Fruit fly (Drosophila melanogaster) whole organism: ENCODE results near the gene Polr2F.

Source experiments
- CG8478 ChIP-seq: fragments of >200 bp; optimal IDR thresholded peaks from 2 replicates; lab custom pipeline; 2018; ENCODE audit warnings: inconsistent platforms
- Dll ChIP-seq: fragments of >200 bp; optimal IDR thresholded peaks from 2 replicates; lab custom pipeline; 2017
- EcR ChIP-seq, 2 experiments: fragments of >200 bp; optimal IDR thresholded peaks; 2 replicates each; lab custom pipeline; 2017; ENCODE audit warnings: missing biosample characterization in 2 of 2, missing genetic modification characterization in 2 of 2, missing genetic modification reagents in 2 of 2
- usp ChIP-seq: fragments of >200 bp; optimal IDR thresholded peaks from 2 replicates; lab custom pipeline; 2017; ENCODE audit warnings: missing biosample characterization, missing genetic modification characterization, mixed read lengths

DNA sequence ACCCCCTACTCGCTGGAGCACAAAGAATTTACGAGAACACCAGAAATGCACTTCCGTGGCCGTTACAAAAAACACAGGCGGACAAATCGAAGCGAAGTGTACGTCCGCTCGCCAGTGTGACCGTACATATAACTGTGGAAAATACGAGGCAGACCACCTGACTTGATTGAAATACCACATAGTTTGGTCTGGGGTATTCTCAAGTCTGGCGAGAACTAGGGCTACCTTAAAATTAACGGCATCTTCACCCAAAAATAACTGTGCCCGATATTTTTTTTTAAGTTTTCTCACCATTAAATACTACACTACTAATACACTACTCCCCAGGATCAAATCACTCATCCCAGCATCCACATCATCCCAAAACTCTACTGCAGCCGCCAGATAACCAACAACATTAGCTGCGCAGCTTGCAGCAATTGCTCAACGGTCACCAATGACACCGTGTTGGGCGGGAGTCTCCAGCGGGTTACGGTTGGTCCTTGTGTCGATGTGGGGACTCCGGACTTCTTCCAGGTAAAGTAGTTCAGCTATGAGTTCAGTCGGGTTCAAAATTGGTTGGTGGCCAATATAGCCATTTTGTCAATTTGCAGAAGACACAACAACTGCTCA lies 3.3 kb upstream of the Polr2F start, which contains the start of gene Cerk:
- TF ChIP-seq usp: no peak
- TF ChIP-seq CG8478 (lab: Kevin White, UChicago): no peak
- no peak for TF ChIP-seq EcR (GFP tag; optimal IDR thresholded peaks at IDR 0.05; lab: Kevin White, UChicago)
- no peak for TF ChIP-seq Dll (lab: Kevin White, UChicago)
